Worm (Caenorhabditis elegans) whole organism, L1 larva: ENCODE data around the gene fbxb-60.

Experiments
- ceh-90 ChIP-seq: sonication (generic microtip); optimal IDR thresholded peaks from 2 replicates; lab custom pipeline; 2016; ENCODE audit warnings: missing genetic modification characterization, missing compliant biosample characterization
- efl-3 ChIP-seq: fragments of 200-800 bp; sonication (Bioruptor generic); optimal IDR thresholded peaks from 2 replicates; lab custom pipeline; 2018; ENCODE audit warnings: mild to moderate bottlenecking, missing genetic modification characterization, missing compliant biosample characterization
- jun-1 ChIP-seq: fragments of 150-350 bp; optimal IDR thresholded peaks from 2 replicates; lab custom pipeline; 2014; ENCODE audit warnings: missing biosample characterization, missing genetic modification reagents, missing genetic modification characterization
- lin-39 ChIP-seq: fragments of 150-350 bp; optimal IDR thresholded peaks from 2 replicates; lab custom pipeline; 2014; ENCODE audit warnings: missing biosample characterization, missing genetic modification reagents, missing genetic modification characterization
- mdl-1 ChIP-seq, 2 experiments: fragments of 150-350 bp; optimal IDR thresholded peaks; 2 replicates each; lab custom pipeline; 2014 to 2017; ENCODE audit warnings: missing biosample characterization in 2 of 2, missing genetic modification characterization in 2 of 2, inconsistent platforms in 1 of 2
- nhr-11 ChIP-seq: fragments of 150-350 bp; optimal IDR thresholded peaks from 2 replicates; lab custom pipeline; 2014; ENCODE audit warnings: missing biosample characterization, missing genetic modification characterization
- pqm-1 ChIP-seq: sonication (generic microtip); optimal IDR thresholded peaks from 3 replicates; lab custom pipeline; 2017; ENCODE audit warnings: missing biosample characterization, missing genetic modification characterization
- sptf-1 ChIP-seq: fragments of 150-350 bp; optimal IDR thresholded peaks from 2 replicates; lab custom pipeline; 2014; ENCODE audit warnings: missing biosample characterization, missing genetic modification characterization
- ztf-11 ChIP-seq, 2 experiments: sonication (generic microtip); optimal IDR thresholded peaks; 2 replicates each; lab custom pipeline; 2016 to 2017; ENCODE audit warnings: missing genetic modification characterization in 2 of 2, missing biosample characterization in 1 of 2, missing compliant biosample characterization in 1 of 2

DNA sequence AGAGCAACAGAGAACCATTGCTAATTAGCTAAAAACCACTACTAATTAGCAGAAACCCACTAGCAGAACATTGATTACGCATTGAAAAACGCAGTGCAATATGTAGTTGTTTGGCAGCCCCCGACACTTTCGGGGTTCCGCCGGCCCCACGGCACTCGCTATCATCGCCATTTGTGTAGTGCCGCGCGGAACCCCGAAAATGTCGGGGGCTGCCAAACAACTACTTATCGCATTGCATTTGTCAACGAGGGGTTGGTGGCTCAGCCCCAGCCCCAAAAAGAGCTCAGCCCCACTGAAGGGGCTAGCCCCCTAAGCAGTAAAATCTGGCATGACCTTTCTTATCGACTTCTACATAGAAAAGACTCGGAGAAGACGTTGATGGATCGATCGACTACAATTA is 38.2 kb upstream of the fbxb-60 start:
- TF ChIP-seq efl-3 (GFP tag; lab: Kevin White, UChicago): no peak
- no peak for TF ChIP-seq pqm-1
- no peak for TF ChIP-seq ztf-11 (tag; optimal IDR thresholded peaks at IDR 0.05; lab: Kevin White, UChicago)
- no peak for TF ChIP-seq ceh-90 (tag; lab: Kevin White, UChicago)
- TF ChIP-seq nhr-11 (tag; lab: Kevin White, UChicago): no peak
- TF ChIP-seq lin-39 (tag; lab: Kevin White, UChicago): no peak
- no peak for TF ChIP-seq sptf-1 (tag; lab: Kevin White, UChicago)
- no peak for TF ChIP-seq jun-1 (tag; lab: Kevin White, UChicago)
- TF ChIP-seq mdl-1 (tag; optimal IDR thresholded peaks at IDR 0.05; lab: Kevin White, UChicago): no peak
